Worm (Caenorhabditis elegans) whole organism, L4/young adult: ENCODE results near the gene W02B12.13.

Experiments used
- W03F9.2 ChIP-seq: fragments of 150-350 bp; optimal IDR thresholded peaks from 2 replicates; lab custom pipeline; 2014; ENCODE audit warnings: missing biosample characterization, missing genetic modification characterization
- dao-5 ChIP-seq: sonication (generic microtip); optimal IDR thresholded peaks from 2 replicates; lab custom pipeline; 2016; ENCODE audit warnings: missing genotype, missing genetic modification characterization, moderate library complexity, missing compliant biosample characterization
- him-1 ChIP-seq: sonication (generic microtip); optimal IDR thresholded peaks from 2 replicates; lab custom pipeline; 2016; ENCODE audit warnings: missing genotype, missing genetic modification reagents, missing genetic modification characterization, missing compliant biosample characterization

- no peak for TF ChIP-seq dao-5 (tag; lab: Kevin White, UChicago)
- no peak for TF ChIP-seq W03F9.2
- no peak for TF ChIP-seq him-1 (tag; lab: Kevin White, UChicago)
Observed at ce11 chrII:11424579-11425316, 20.3 kb upstream of the W02B12.13 start, which contains the start of gene C05D12.3.
